Fruit fly (Drosophila melanogaster): Measurements from ENCODE around the gene CG6163.

CG6163 gene

DNA sequence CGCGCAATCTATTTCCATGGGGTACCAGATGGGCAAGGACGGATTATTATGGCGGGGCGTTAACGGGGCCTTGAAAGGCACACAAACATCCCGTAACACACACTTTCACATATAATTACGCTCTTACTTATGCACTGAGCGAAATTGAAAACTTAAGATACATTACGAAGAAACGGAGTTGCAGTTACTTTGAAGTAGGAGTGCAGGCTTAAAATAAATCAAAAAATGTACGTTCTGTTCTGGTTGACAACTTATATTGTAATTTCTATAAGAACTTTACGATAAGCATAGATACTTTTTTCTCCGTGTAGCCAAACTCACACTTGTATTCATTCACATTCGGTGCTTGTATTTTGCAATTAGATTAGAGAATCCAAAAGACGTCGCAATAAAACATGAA lies 11.7 kb downstream of the CG6163 start:
- TF ChIP-seq Sp1 (GFP tag; optimal IDR thresholded peaks at IDR 0.05) (peak; percentile 87), Vsx2 (GFP tag; optimal IDR thresholded peaks at IDR 0.05; ENCODE audit: partially characterized antibody) (no peak), OdsH (GFP tag; optimal IDR thresholded peaks at IDR 0.05) (peak; percentile 95), psq (GFP tag; optimal IDR thresholded peaks at IDR 0.05) (peak; percentile 89), Jra (GFP tag; optimal IDR thresholded peaks at IDR 0.05) (peak; percentile 94), Myc (optimal IDR thresholded peaks at IDR 0.05) (no peak), usp (GFP tag; optimal IDR thresholded peaks at IDR 0.05) (no peak), Hr78 (GFP tag; optimal IDR thresholded peaks at IDR 0.05) (no peak), fru (GFP tag; optimal IDR thresholded peaks at IDR 0.05) (peak; percentile 96), dl (GFP tag; optimal IDR thresholded peaks at IDR 0.05; ENCODE audit: insufficient read depth in 1 of 2, partially characterized antibody in 2 of 2) (no peak), sv (GFP tag; optimal IDR thresholded peaks at IDR 0.05) (peak; percentile 82), dmrt93B (GFP tag; optimal IDR thresholded peaks at IDR 0.05) (peak; percentile 75), CrebA (GFP tag; optimal IDR thresholded peaks at IDR 0.05; ENCODE audit: borderline replicate concordance) (peak; percentile 82), brk (GFP tag; optimal IDR thresholded peaks at IDR 0.05) (peak; percentile 92), tai (GFP tag; optimal IDR thresholded peaks at IDR 0.05) (peak; percentile 93), pan (optimal IDR thresholded peaks at IDR 0.05) (no peak), Hr83 (GFP tag; optimal IDR thresholded peaks at IDR 0.05; ENCODE audit: poor library complexity, severe bottlenecking) (no peak), Dfd (GFP tag; optimal IDR thresholded peaks at IDR 0.05) (no peak), Hnf4 (GFP tag; optimal IDR thresholded peaks at IDR 0.05) (peak; percentile 95), lola (GFP tag; optimal IDR thresholded peaks at IDR 0.05) (no peak), Dif (GFP tag; optimal IDR thresholded peaks at IDR 0.05; ENCODE audit: partially characterized antibody) (no peak), HLH106 (tag; optimal IDR thresholded peaks at IDR 0.05) (peak; percentile 90), br (GFP tag; optimal IDR thresholded peaks at IDR 0.05) (peak; percentile 94), rgr (GFP tag; optimal IDR thresholded peaks at IDR 0.05) (peak; percentile 97), ey (GFP tag; optimal IDR thresholded peaks at IDR 0.05) (peak; percentile 97), Rel (GFP tag; optimal IDR thresholded peaks at IDR 0.05) (peak; percentile 69), Rel (tag; optimal IDR thresholded peaks at IDR 0.05) (peak; percentile 48), GATAd (GFP tag; optimal IDR thresholded peaks at IDR 0.05) (peak; percentile 76), jim (GFP tag; optimal IDR thresholded peaks at IDR 0.05) (peak; percentile 48), woc (GFP tag; optimal IDR thresholded peaks at IDR 0.05) (peak; percentile 77), sage (GFP tag; optimal IDR thresholded peaks at IDR 0.05) (peak; percentile 81), Abd-B (GFP tag; optimal IDR thresholded peaks at IDR 0.05) (no peak), N (GFP tag; optimal IDR thresholded peaks at IDR 0.05) (no peak), dsf (GFP tag; optimal IDR thresholded peaks at IDR 0.05; ENCODE audit: borderline replicate concordance) (peak; percentile 82), CG9705 (GFP tag; optimal IDR thresholded peaks at IDR 0.05) (peak; percentile 39), foxo (GFP tag; optimal IDR thresholded peaks at IDR 0.05) (peak; percentile 93 to 97), CG32264 (GFP tag; optimal IDR thresholded peaks at IDR 0.05) (peak; percentile 93), h (GFP tag; optimal IDR thresholded peaks at IDR 0.05) (peak; percentile 98), Mio (GFP tag; optimal IDR thresholded peaks at IDR 0.05) (peak; percentile 79)

DNA sequence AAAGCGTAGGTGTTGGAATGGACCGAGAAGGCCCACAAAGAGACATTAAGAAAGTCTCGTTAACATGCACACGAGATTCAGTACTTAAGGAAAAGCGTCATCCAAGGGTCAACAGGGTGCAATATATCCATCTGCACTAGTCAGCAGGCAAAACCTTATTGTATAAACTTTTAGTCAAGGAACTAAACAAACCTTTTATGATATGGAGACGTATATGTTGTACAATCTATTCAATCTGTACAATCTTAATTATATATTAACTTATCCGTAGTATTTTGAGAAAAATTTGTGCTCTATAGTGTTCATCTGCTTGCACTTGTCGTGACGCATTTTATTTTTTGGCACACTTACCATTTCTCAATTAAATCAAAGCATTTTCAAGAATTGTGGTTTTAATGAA lies 13.0 kb downstream of the CG6163 start:
- TF ChIP-seq HLH106 (tag; optimal IDR thresholded peaks at IDR 0.05) = peak; percentile 50
- TF ChIP-seq h (GFP tag; optimal IDR thresholded peaks at IDR 0.05) = peak; percentile 53
- TF ChIP-seq ey (GFP tag; optimal IDR thresholded peaks at IDR 0.05) = peak; percentile 3
- TF ChIP-seq psq (GFP tag; optimal IDR thresholded peaks at IDR 0.05) = no peak
- peak; percentile 40 for TF ChIP-seq tai (GFP tag; optimal IDR thresholded peaks at IDR 0.05)
- TF ChIP-seq dmrt93B (GFP tag; optimal IDR thresholded peaks at IDR 0.05) = no peak
- peak; percentile 28 for TF ChIP-seq OdsH (GFP tag; optimal IDR thresholded peaks at IDR 0.05)
- TF ChIP-seq lola (GFP tag; optimal IDR thresholded peaks at IDR 0.05) = no peak
- TF ChIP-seq rgr (GFP tag; optimal IDR thresholded peaks at IDR 0.05) = peak; percentile 39
- no peak for TF ChIP-seq Hnf4 (GFP tag; optimal IDR thresholded peaks at IDR 0.05)
- no peak for TF ChIP-seq sv (GFP tag; optimal IDR thresholded peaks at IDR 0.05)
- peak; percentile 16 for TF ChIP-seq fru (GFP tag; optimal IDR thresholded peaks at IDR 0.05)
- peak; percentile 35 for TF ChIP-seq CG32264 (GFP tag; optimal IDR thresholded peaks at IDR 0.05)
- peak in 1 of 2 experiments; percentile 42 for TF ChIP-seq foxo (GFP tag; optimal IDR thresholded peaks at IDR 0.05)
- no peak for TF ChIP-seq Dif (GFP tag; optimal IDR thresholded peaks at IDR 0.05; ENCODE audit: partially characterized antibody)

Measured in whole organism, wandering third instar larva.